Worm (Caenorhabditis elegans): Measurements from ENCODE around the gene frpr-15.
A peak's percentile ranks its signal among the peaks of the same experiment; 100 is the strongest.

The frpr-15 gene

DNA sequence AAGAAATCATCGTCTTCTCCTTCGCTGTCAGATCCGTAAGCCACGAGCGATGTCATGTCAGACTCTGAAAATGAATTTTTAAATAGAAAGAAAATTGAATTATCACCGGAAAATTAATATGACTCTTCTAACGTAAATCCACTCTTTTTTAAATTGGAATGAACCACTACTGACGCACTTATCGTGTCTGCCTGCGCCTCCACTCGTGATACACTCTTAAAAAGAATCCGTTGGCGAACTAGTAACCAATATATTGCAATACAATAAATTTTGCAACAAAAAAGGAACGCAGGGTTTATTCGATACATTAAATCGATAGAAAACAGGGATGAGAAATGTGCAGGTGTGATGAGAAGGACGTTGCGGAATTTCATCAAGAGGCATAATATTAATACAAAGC is 20.5 kb upstream of the frpr-15 start, which contains the start of gene ccch-3 (continued):
- peak; percentile 86 for TF ChIP-seq hlh-30 (tag; optimal IDR thresholded peaks at IDR 0.05; ENCODE audit: insufficient read depth)
- TF ChIP-seq Y75B8A.6 (GFP tag; IDR thresholded peaks at IDR 0.05), result 0 out of 2 replicates have a peak, but pooled peaks have one; percentile 56
- TF ChIP-seq nhr-6 (tag; optimal IDR thresholded peaks at IDR 0.05), result peak; percentile 94
- TF ChIP-seq egl-43 (GFP tag; IDR thresholded peaks at IDR 0.05), result no peak
- no peak for TF ChIP-seq Y105C5A.15 (GFP tag; IDR thresholded peaks at IDR 0.05)
- peak; percentile 36 for TF ChIP-seq fkh-10 (GFP tag; optimal IDR thresholded peaks at IDR 0.05)
- TF ChIP-seq snpc-4 (tag; optimal IDR thresholded peaks at IDR 0.05), result no peak
- peak; percentile 53 for TF ChIP-seq nhr-77 (tag; optimal IDR thresholded peaks at IDR 0.05)
- TF ChIP-seq daf-12 (tag; optimal IDR thresholded peaks at IDR 0.05), result no peak
- no peak for TF ChIP-seq zfp-2 (tag; optimal IDR thresholded peaks at IDR 0.05)
- TF ChIP-seq ceh-20 (GFP tag; IDR thresholded peaks at IDR 0.05), result no peak
- no peak for TF ChIP-seq jun-1 (tag; optimal IDR thresholded peaks at IDR 0.05)
- no peak for TF ChIP-seq daf-8 (GFP tag; IDR thresholded peaks at IDR 0.05)
- TF ChIP-seq daf-16 (GFP tag; optimal IDR thresholded peaks at IDR 0.05), result no peak
- TF ChIP-seq daf-16 (tag; optimal IDR thresholded peaks at IDR 0.05), result peak; percentile 28
- no peak for TF ChIP-seq nhr-111 (GFP tag; optimal IDR thresholded peaks at IDR 0.05)
- no peak for TF ChIP-seq ceh-28 (tag; optimal IDR thresholded peaks at IDR 0.05)
- TF ChIP-seq dpl-1 (GFP tag; optimal IDR thresholded peaks at IDR 0.05), result peak; percentile 70
- no peak for TF ChIP-seq pqm-1 (tag; optimal IDR thresholded peaks at IDR 0.05)
- no peak for TF ChIP-seq hif-1 (tag; optimal IDR thresholded peaks at IDR 0.05)
- TF ChIP-seq aha-1 (tag), result no peak
- peak; percentile 18 for TF ChIP-seq unc-130 (GFP tag; optimal IDR thresholded peaks at IDR 0.05)
- 0 out of 2 replicates have a peak, but pooled peaks have one; percentile 18 for TF ChIP-seq daf-19 (GFP tag; conservative IDR thresholded peaks at IDR 0.05)
- peak; percentile 35 for TF ChIP-seq nhr-102 (tag; optimal IDR thresholded peaks at IDR 0.05)
- no peak for TF ChIP-seq spr-3 (GFP tag; optimal IDR thresholded peaks at IDR 0.05)
- no peak for TF ChIP-seq fos-1 (tag; optimal IDR thresholded peaks at IDR 0.05)
- TF ChIP-seq Y48G9A.11 (GFP tag; IDR thresholded peaks at IDR 0.05), result no peak; the same call in 1 of the 2 replicates
- no peak for TF ChIP-seq lin-39 (tag; optimal IDR thresholded peaks at IDR 0.05)
- no peak for TF ChIP-seq zfp-3 (GFP tag; conservative IDR thresholded peaks at IDR 0.05)
- peak; percentile 70 for TF ChIP-seq rbr-2 (tag; optimal IDR thresholded peaks at IDR 0.05)
- TF ChIP-seq lin-29 (GFP tag; IDR thresholded peaks at IDR 0.05), result no peak
- no peak for TF ChIP-seq ceh-44 (GFP tag; IDR thresholded peaks at IDR 0.05)
- peak; percentile 48; the same call in 1 of the 2 replicates for TF ChIP-seq ctbp-1 (GFP tag; IDR thresholded peaks at IDR 0.05)
- TF ChIP-seq F44E2.7 (GFP tag; IDR thresholded peaks at IDR 0.05), result no peak
- no peak for TF ChIP-seq mxl-2 (GFP tag; conservative IDR thresholded peaks at IDR 0.05)
- no peak for TF ChIP-seq dmd-9 (GFP tag; IDR thresholded peaks at IDR 0.05)
- TF ChIP-seq hlh-11 (tag; optimal IDR thresholded peaks at IDR 0.05), result peak; percentile 50
- TF ChIP-seq ama-1 (optimal IDR thresholded peaks at IDR 0.05), result no peak
- TF ChIP-seq aly-2 (tag; optimal IDR thresholded peaks at IDR 0.05), result no peak
- TF ChIP-seq F26F4.8 (GFP tag; conservative IDR thresholded peaks at IDR 0.05), result no peak
- no peak for TF ChIP-seq egl-27 (tag; optimal IDR thresholded peaks at IDR 0.05)
- TF ChIP-seq mdl-1 (tag; optimal IDR thresholded peaks at IDR 0.05), result peak in 1 of 2 experiments; percentile 7
- no peak for TF ChIP-seq zip-11 (GFP tag; IDR thresholded peaks at IDR 0.05)
- no peak for TF ChIP-seq saeg-2 (GFP tag; IDR thresholded peaks at IDR 0.05)
- TF ChIP-seq Y5F2A.4 (GFP tag; optimal IDR thresholded peaks at IDR 0.05), result no peak
- no peak for TF ChIP-seq ZK546.5 (tag; optimal IDR thresholded peaks at IDR 0.05)
- TF ChIP-seq nhr-11 (tag; optimal IDR thresholded peaks at IDR 0.05), result peak; percentile 51
- no peak for TF ChIP-seq D1046.2 (GFP tag; IDR thresholded peaks at IDR 0.05)
- no peak for TF ChIP-seq ceh-62 (tag; optimal IDR thresholded peaks at IDR 0.05)
- peak; percentile 52; the same call in 1 of the 2 replicates for TF ChIP-seq hmg-1.1 (GFP tag; IDR thresholded peaks at IDR 0.05)
- TF ChIP-seq php-3 (GFP tag; IDR thresholded peaks at IDR 0.05), result no peak
- no peak for TF ChIP-seq R02D3.7 (tag; optimal IDR thresholded peaks at IDR 0.05)
- TF ChIP-seq ztf-7 (tag; optimal IDR thresholded peaks at IDR 0.05), result no peak
